Worm (Caenorhabditis elegans) whole organism, L3 larva: ENCODE results near the gene C02C6.14.

Experiments used
- R02D3.7 ChIP-seq: fragments of 150-350 bp; optimal IDR thresholded peaks from 2 replicates; lab custom pipeline; 2014; ENCODE audit warnings: missing biosample characterization, missing genetic modification characterization
- ZK546.5 ChIP-seq: sonication (generic microtip); optimal IDR thresholded peaks from 2 replicates; lab custom pipeline; 2017; ENCODE audit warnings: missing biosample characterization, missing genetic modification characterization
- ama-1 ChIP-seq: fragments of 150-350 bp; optimal IDR thresholded peaks from 2 replicates; lab custom pipeline; 2018
- ceh-16 ChIP-seq: sonication (generic microtip); optimal IDR thresholded peaks from 2 replicates; lab custom pipeline; 2017; ENCODE audit warnings: missing biosample characterization, missing genetic modification characterization
- ceh-28 ChIP-seq: fragments of 150-350 bp; optimal IDR thresholded peaks from 2 replicates; lab custom pipeline; 2014; ENCODE audit warnings: missing biosample characterization, missing genetic modification reagents, missing genetic modification characterization
- ceh-82 ChIP-seq: fragments of 150-350 bp; optimal IDR thresholded peaks from 2 replicates; lab custom pipeline; 2014; ENCODE audit warnings: missing biosample characterization, missing genetic modification characterization
- ceh-9 ChIP-seq: sonication (generic microtip); optimal IDR thresholded peaks from 2 replicates; lab custom pipeline; 2018; ENCODE audit warnings: missing biosample characterization, missing genetic modification characterization
- egl-5 ChIP-seq: fragments of 150-350 bp; optimal IDR thresholded peaks from 2 replicates; lab custom pipeline; 2017; ENCODE audit warnings: missing biosample characterization, missing genetic modification reagents, missing genetic modification characterization, inconsistent platforms
- elt-1 ChIP-seq: fragments of 150-350 bp; optimal IDR thresholded peaks from 2 replicates; lab custom pipeline; 2014; ENCODE audit warnings: missing biosample characterization, missing genetic modification characterization
- elt-2 ChIP-seq: sonication (generic microtip); optimal IDR thresholded peaks from 2 replicates; lab custom pipeline; 2016; ENCODE audit warnings: missing genetic modification reagents, mild to moderate bottlenecking, missing genetic modification characterization, missing compliant biosample characterization
- elt-3 ChIP-seq, 3 experiments: fragments of 150-350 bp in 1 of 3; sonication (generic microtip) in 2 of 3; optimal IDR thresholded peaks; 2 replicates in 2 of 3; 4 replicates in 1 of 3; lab custom pipeline; 2014 to 2017; ENCODE audit warnings: missing biosample characterization in 3 of 3, missing genetic modification characterization in 3 of 3
- eor-1 ChIP-seq, 2 experiments: fragments of 150-350 bp; optimal IDR thresholded peaks; 2 replicates each; lab custom pipeline; 2014 to 2018; ENCODE audit warnings: missing biosample characterization in 2 of 2, missing genetic modification characterization in 2 of 2
- fkh-10 ChIP-seq: sonication (generic microtip); optimal IDR thresholded peaks from 2 replicates; lab custom pipeline; 2017; ENCODE audit warnings: missing biosample characterization, missing genetic modification reagents, missing genetic modification characterization
- fkh-2 ChIP-seq: fragments of 150-350 bp; optimal IDR thresholded peaks from 2 replicates; lab custom pipeline; 2014; ENCODE audit warnings: missing biosample characterization, missing genetic modification reagents, missing genetic modification characterization
- hmg-11 ChIP-seq: sonication (generic microtip); optimal IDR thresholded peaks from 2 replicates; lab custom pipeline; 2016; ENCODE audit warnings: missing genetic modification characterization, missing compliant biosample characterization
- jun-1 ChIP-seq: fragments of 150-350 bp; optimal IDR thresholded peaks from 2 replicates; lab custom pipeline; 2014; ENCODE audit warnings: missing biosample characterization, missing genetic modification reagents, missing genetic modification characterization
- lin-15B ChIP-seq: fragments of 150-350 bp; optimal IDR thresholded peaks from 2 replicates; lab custom pipeline; 2014; ENCODE audit warnings: missing biosample characterization, missing genetic modification characterization
- lin-39 ChIP-seq: fragments of 150-350 bp; optimal IDR thresholded peaks from 2 replicates; lab custom pipeline; 2018; ENCODE audit warnings: missing biosample characterization, missing genetic modification reagents, missing genetic modification characterization
- lsy-12 ChIP-seq: sonication (generic microtip); optimal IDR thresholded peaks from 2 replicates; lab custom pipeline; 2016; ENCODE audit warnings: mild to moderate bottlenecking, missing genetic modification characterization, missing compliant biosample characterization
- mdl-1 ChIP-seq: fragments of 150-350 bp; optimal IDR thresholded peaks from 2 replicates; lab custom pipeline; 2014; ENCODE audit warnings: missing biosample characterization, missing genetic modification characterization
- mml-1 ChIP-seq: fragments of 150-350 bp; sonication (generic microtip); optimal IDR thresholded peaks from 3 replicates; lab custom pipeline; 2014; ENCODE audit warnings: missing biosample characterization, missing genetic modification characterization
- nfya-1 ChIP-seq: sonication (generic microtip); optimal IDR thresholded peaks from 2 replicates; lab custom pipeline; 2017; ENCODE audit warnings: missing genetic modification characterization, mild to moderate bottlenecking, missing compliant biosample characterization, antibody characterized with exemption, moderate library complexity; ENCODE audit not compliant: insufficient read depth
- nhr-11 ChIP-seq: fragments of 150-350 bp; optimal IDR thresholded peaks from 2 replicates; lab custom pipeline; 2014; ENCODE audit warnings: missing biosample characterization, missing genetic modification characterization
- nhr-12 ChIP-seq: fragments of 150-350 bp; optimal IDR thresholded peaks from 2 replicates; lab custom pipeline; 2014; ENCODE audit warnings: missing biosample characterization, missing genetic modification characterization
- nhr-23 ChIP-seq: fragments of 150-350 bp; optimal IDR thresholded peaks from 2 replicates; lab custom pipeline; 2014; ENCODE audit warnings: missing biosample characterization, missing genetic modification reagents, missing genetic modification characterization
- nhr-25 ChIP-seq: sonication (generic microtip); optimal IDR thresholded peaks from 2 replicates; lab custom pipeline; 2017; ENCODE audit warnings: missing biosample characterization, missing genetic modification characterization
- nhr-28 ChIP-seq: fragments of 150-350 bp; optimal IDR thresholded peaks from 2 replicates; lab custom pipeline; 2014; ENCODE audit warnings: missing biosample characterization, missing genetic modification characterization
- nhr-43 ChIP-seq: sonication (generic microtip); optimal IDR thresholded peaks from 2 replicates; lab custom pipeline; 2016; ENCODE audit warnings: mild to moderate bottlenecking, missing genetic modification characterization, missing compliant biosample characterization; ENCODE audit not compliant: poor library complexity, severe bottlenecking
- nhr-76 ChIP-seq: fragments of 150-350 bp; sonication (generic microtip); optimal IDR thresholded peaks from 5 replicates; lab custom pipeline; 2014; ENCODE audit warnings: missing biosample characterization, missing genetic modification characterization
- nhr-77 ChIP-seq: fragments of 150-350 bp; optimal IDR thresholded peaks from 2 replicates; lab custom pipeline; 2014; ENCODE audit warnings: missing biosample characterization, missing genetic modification characterization
- pha-4 ChIP-seq: fragments of 150-350 bp; optimal IDR thresholded peaks from 2 replicates; lab custom pipeline; 2014; ENCODE audit warnings: missing biosample characterization, missing genetic modification reagents, missing genetic modification characterization
- pqm-1 ChIP-seq: fragments of 150-350 bp; optimal IDR thresholded peaks from 2 replicates; lab custom pipeline; 2017; ENCODE audit warnings: missing biosample characterization, missing genetic modification characterization, inconsistent platforms
- skn-1 ChIP-seq: fragments of 150-350 bp; optimal IDR thresholded peaks from 2 replicates; lab custom pipeline; 2014; ENCODE audit warnings: missing biosample characterization, missing genetic modification characterization
- snpc-4 ChIP-seq: fragments of 150-350 bp; optimal IDR thresholded peaks from 2 replicates; lab custom pipeline; 2014; ENCODE audit warnings: missing biosample characterization, missing genetic modification characterization
- tbx-2 ChIP-seq: sonication (generic microtip); optimal IDR thresholded peaks from 2 replicates; lab custom pipeline; 2016; ENCODE audit warnings: mild to moderate bottlenecking, missing genetic modification characterization, missing compliant biosample characterization
- unc-39 ChIP-seq: sonication (generic microtip); optimal IDR thresholded peaks from 4 replicates; lab custom pipeline; 2017; ENCODE audit warnings: missing biosample characterization, missing genetic modification characterization
- unc-62 ChIP-seq: fragments of 150-350 bp; sonication (generic microtip); optimal IDR thresholded peaks from 4 replicates; lab custom pipeline; 2014; ENCODE audit warnings: missing biosample characterization, missing genetic modification reagents, missing genetic modification characterization
- zag-1 ChIP-seq: fragments of 150-350 bp; optimal IDR thresholded peaks from 2 replicates; lab custom pipeline; 2014; ENCODE audit warnings: missing biosample characterization, missing genetic modification characterization

The C02C6.14 gene

DNA sequence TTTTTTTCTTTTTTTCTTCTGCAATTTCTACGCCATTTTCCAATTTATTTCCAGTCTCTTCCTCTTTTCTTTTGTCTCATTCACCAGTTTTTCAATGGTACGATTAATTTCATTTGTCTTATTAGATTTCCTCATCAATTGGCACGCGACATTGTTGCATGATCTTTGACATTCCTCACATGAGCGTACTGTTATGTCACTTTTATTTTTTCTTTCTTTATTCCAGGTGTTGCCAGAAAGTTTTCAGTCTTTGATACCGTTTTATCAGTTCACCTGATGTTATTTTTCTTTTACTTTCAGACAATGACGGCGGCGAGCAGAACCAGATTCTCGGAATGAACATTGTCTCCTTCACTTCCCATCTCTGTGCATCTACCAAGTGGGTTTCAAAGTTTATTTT lies at the start of gene C02C6.14, which contains the start of gene olrn-1:
Gene C02C6.14, plus strand, starts transcription at position 304 of the 400 bp plus-strand sequence.
Gene olrn-1, plus strand, starts transcription at position 301 of the 400 bp plus-strand sequence.
- TF ChIP-seq ceh-82 (tag; lab: Kevin White, UChicago) (no peak), ZK546.5 (tag; lab: Kevin White, UChicago) (no peak), lsy-12 (no peak), eor-1 (tag; optimal IDR thresholded peaks at IDR 0.05; lab: Kevin White, UChicago) (no peak)

DNA sequence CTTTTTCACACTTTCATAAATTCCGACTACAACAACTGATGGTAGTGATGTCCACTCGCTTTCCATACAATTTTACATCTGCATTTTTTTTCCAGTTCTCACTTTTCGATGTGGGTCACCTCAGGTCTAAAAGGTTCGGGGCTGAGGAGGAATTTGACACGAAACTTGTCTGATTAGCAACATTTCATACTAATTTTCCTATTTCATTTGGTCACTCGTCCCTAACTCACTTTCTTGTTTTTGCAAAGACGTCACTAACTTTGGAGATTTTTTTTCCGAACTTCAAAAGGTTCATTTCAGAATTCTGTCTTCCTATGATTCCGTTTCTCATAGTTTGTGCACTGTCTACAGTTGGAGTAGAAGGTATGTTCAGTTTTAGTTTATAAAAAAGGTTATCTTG lies 49.7 kb upstream of the C02C6.14 start, which contains the start of gene H13N06.2:
Gene H13N06.2, plus strand, starts transcription at position 301 of the 400 bp plus-strand sequence.
- TF ChIP-seq nhr-43 = no peak
- TF ChIP-seq nhr-25 (tag; lab: Kevin White, UChicago) = no peak
- TF ChIP-seq ZK546.5 (tag; lab: Kevin White, UChicago) = no peak
- TF ChIP-seq pha-4 (tag; lab: Kevin White, UChicago) = no peak
- TF ChIP-seq snpc-4 (tag; lab: Kevin White, UChicago) = no peak
- no peak for TF ChIP-seq lin-15B (tag; lab: Kevin White, UChicago)
- no peak for TF ChIP-seq nfya-1 (tag; lab: Kevin White, UChicago)
- no peak for TF ChIP-seq fkh-10 (GFP tag; lab: Kevin White, UChicago)
- no peak for TF ChIP-seq hmg-11 (tag; lab: Kevin White, UChicago)
- TF ChIP-seq nhr-76 = no peak
- TF ChIP-seq zag-1 (tag; lab: Kevin White, UChicago) = no peak
- no peak for TF ChIP-seq jun-1 (tag; lab: Kevin White, UChicago)
- TF ChIP-seq unc-62 = no peak
- no peak for TF ChIP-seq ceh-9 (tag; lab: Kevin White, UChicago)
- TF ChIP-seq pqm-1 = no peak
- TF ChIP-seq tbx-2 = no peak
- TF ChIP-seq, all 47 proteins: peak for 0

ce11 chrX:15491110-15491509 lies 46.4 kb upstream of the C02C6.14 start:
- TF ChIP-seq fkh-2 (tag; lab: Kevin White, UChicago) = no peak
- TF ChIP-seq unc-39 (tag; lab: Kevin White, UChicago) = no peak

DNA sequence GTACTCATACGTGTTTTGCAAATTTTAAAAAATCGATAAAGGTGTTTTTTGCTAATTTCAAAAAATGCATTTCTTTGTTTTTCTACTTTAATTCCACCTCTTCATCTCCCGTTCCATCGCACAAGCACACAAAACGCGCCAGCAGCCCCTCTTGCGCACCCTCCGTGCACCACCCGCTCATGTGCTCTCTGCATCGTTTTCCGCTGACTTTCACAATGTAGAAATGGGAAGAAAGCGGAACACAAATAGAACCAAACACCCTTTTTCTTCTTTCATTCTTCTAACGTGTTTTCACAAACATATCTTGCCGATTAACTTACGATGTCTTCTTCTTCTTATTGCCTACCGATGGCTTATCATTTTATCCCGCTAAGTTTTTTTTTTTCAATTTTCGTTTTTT lies 44.7 kb upstream of the C02C6.14 start:
- TF ChIP-seq elt-1 (peak; percentile 3), zag-1 (tag; lab: Kevin White, UChicago) (no peak), nhr-23 (tag; lab: Kevin White, UChicago) (peak; percentile 29), hmg-11 (tag; lab: Kevin White, UChicago) (peak; percentile 85), lin-39 (tag; lab: Kevin White, UChicago) (peak; percentile 83), elt-3 (tag; optimal IDR thresholded peaks at IDR 0.05; lab: Kevin White, UChicago) (no peak), ama-1 (lab: Kevin White, UChicago) (peak; percentile 67), jun-1 (tag; lab: Kevin White, UChicago) (peak; percentile 36), eor-1 (tag; optimal IDR thresholded peaks at IDR 0.05; lab: Kevin White, UChicago) (no peak), nhr-77 (peak; percentile 35), nhr-11 (tag; lab: Kevin White, UChicago) (no peak), tbx-2 (peak; percentile 68), nfya-1 (tag; lab: Kevin White, UChicago) (peak; percentile 78), R02D3.7 (tag; lab: Kevin White, UChicago) (peak; percentile 18), elt-2 (tag; lab: Kevin White, UChicago) (peak; percentile 66), ceh-82 (tag; lab: Kevin White, UChicago) (peak; percentile 68), lin-15B (tag; lab: Kevin White, UChicago) (peak; percentile 61), nhr-43 (peak; percentile 63), pqm-1 (peak; percentile 43), nhr-76 (no peak), pha-4 (tag; lab: Kevin White, UChicago) (peak; percentile 69), ceh-16 (no peak), nhr-12 (tag; lab: Kevin White, UChicago) (no peak), fkh-10 (GFP tag; lab: Kevin White, UChicago) (peak; percentile 19), egl-5 (tag; lab: Kevin White, UChicago) (peak; percentile 74), snpc-4 (tag; lab: Kevin White, UChicago) (peak; percentile 84), unc-62 (no peak), nhr-28 (no peak), skn-1 (tag; lab: Kevin White, UChicago) (peak; percentile 52), mml-1 (tag; lab: Kevin White, UChicago) (no peak), mdl-1 (peak; percentile 2), ZK546.5 (tag; lab: Kevin White, UChicago) (no peak), ceh-28 (tag; lab: Kevin White, UChicago) (peak; percentile 34)
- TF ChIP-seq, all 47 proteins: peak for 22
